Worm (Caenorhabditis elegans) whole organism, L4 larva: Measurements from ENCODE around the gene Y39A1A.20.

Source experiments
- D1046.2 ChIP-seq: fragments of 200-800 bp; sonication (Bioruptor generic); IDR thresholded peaks from 2 replicates; pipeline ENCODE4 v1.3.6; 2022; ENCODE audit warnings: missing genetic modification characterization, missing compliant biosample characterization
- F26F4.8 ChIP-seq: fragments of 200-800 bp; sonication (Bioruptor generic); conservative IDR thresholded peaks from 2 replicates; pipeline ENCODE4 v1.3.6; 2022; ENCODE audit warnings: missing genetic modification characterization, missing compliant biosample characterization
- R02D3.7 ChIP-seq: fragments of 150-350 bp; sonication (generic microtip); optimal IDR thresholded peaks from 3 replicates; lab custom pipeline; 2014; ENCODE audit warnings: missing biosample characterization, missing genetic modification characterization
- T26A8.4 ChIP-seq: fragments of 200-800 bp; sonication (Bioruptor generic); IDR thresholded peaks from 2 replicates; pipeline ENCODE4 v1.3.6; 2022; ENCODE audit warnings: missing genetic modification characterization, missing compliant biosample characterization
- Y48G9A.11 ChIP-seq: fragments of 200-800 bp; sonication (Bioruptor generic); IDR thresholded peaks from 2 replicates; pipeline ENCODE4 v1.3.6; 2022; ENCODE audit warnings: missing genetic modification reagents, missing genetic modification characterization, missing compliant biosample characterization
- Y75B8A.6 ChIP-seq: fragments of 200-800 bp; sonication (Bioruptor generic); IDR thresholded peaks from 2 replicates; pipeline ENCODE4 v1.3.6; 2022; ENCODE audit warnings: missing genetic modification reagents, missing genetic modification characterization, missing compliant biosample characterization
- ZK337.2 ChIP-seq: fragments of 200-800 bp; sonication (Bioruptor generic); IDR thresholded peaks from 2 replicates; pipeline ENCODE4 v1.3.6; 2022; ENCODE audit warnings: missing genetic modification reagents, missing genetic modification characterization, missing compliant biosample characterization
- arid-1 ChIP-seq: fragments of 200-800 bp; sonication (Bioruptor generic); conservative IDR thresholded peaks from 2 replicates; pipeline ENCODE4 v1.3.6; 2022; ENCODE audit warnings: missing genetic modification reagents, missing genetic modification characterization, missing compliant biosample characterization
- ceh-62 ChIP-seq: sonication (generic microtip); optimal IDR thresholded peaks from 2 replicates; lab custom pipeline; 2017; ENCODE audit warnings: missing biosample characterization, missing genetic modification characterization
- cey-2 ChIP-seq: sonication (generic microtip); optimal IDR thresholded peaks from 3 replicates; lab custom pipeline; 2017; ENCODE audit warnings: missing genetic modification characterization, mild to moderate bottlenecking, missing compliant biosample characterization, antibody characterized with exemption, borderline replicate concordance; ENCODE audit not compliant: insufficient read depth
- daf-19 ChIP-seq: fragments of 200-800 bp; sonication (Bioruptor generic); conservative IDR thresholded peaks from 2 replicates; pipeline ENCODE4 v1.3.6; 2022; ENCODE audit warnings: missing genetic modification characterization, missing compliant biosample characterization
- dmd-6 ChIP-seq: fragments of 200-800 bp; sonication (Bioruptor generic); IDR thresholded peaks from 2 replicates; pipeline ENCODE4 v1.3.6; 2022; ENCODE audit warnings: missing genetic modification reagents, missing genetic modification characterization, missing compliant biosample characterization
- dmd-9 ChIP-seq: fragments of 200-800 bp; sonication (Bioruptor generic); IDR thresholded peaks from 2 replicates; pipeline ENCODE4 v1.3.6; 2022; ENCODE audit warnings: missing genetic modification reagents, missing genetic modification characterization, missing compliant biosample characterization
- dpl-1 ChIP-seq: fragments of 150-350 bp; optimal IDR thresholded peaks from 2 replicates; lab custom pipeline; 2014; ENCODE audit warnings: missing biosample characterization, missing genetic modification reagents, missing genetic modification characterization
- gei-8 ChIP-seq: fragments of 200-800 bp; sonication (Bioruptor generic); optimal IDR thresholded peaks from 2 replicates; lab custom pipeline; 2018; ENCODE audit warnings: mild to moderate bottlenecking, missing genetic modification characterization, missing compliant biosample characterization
- hif-1 ChIP-seq, 2 experiments: sonication (generic microtip); optimal IDR thresholded peaks; 2 replicates each; lab custom pipeline; 2016 to 2017; ENCODE audit warnings: missing compliant biosample characterization in 2 of 2, missing genetic modification characterization in 2 of 2, missing genetic modification reagents in 2 of 2, missing genotype in 2 of 2, mild to moderate bottlenecking in 1 of 2
- hlh-11 ChIP-seq: fragments of 200-800 bp; sonication (Bioruptor generic); optimal IDR thresholded peaks from 2 replicates; lab custom pipeline; 2018; ENCODE audit warnings: mild to moderate bottlenecking, missing genetic modification characterization, missing compliant biosample characterization
- jun-1 ChIP-seq: fragments of 150-350 bp; optimal IDR thresholded peaks from 2 replicates; lab custom pipeline; 2014; ENCODE audit warnings: missing biosample characterization, missing genetic modification reagents, missing genetic modification characterization
- lin-1 ChIP-seq: fragments of 200-800 bp; sonication (Bioruptor generic); IDR thresholded peaks from 2 replicates; pipeline ENCODE4 v1.3.6; 2022; ENCODE audit warnings: missing genetic modification reagents, missing genetic modification characterization, missing compliant biosample characterization
- lin-13 ChIP-seq: fragments of 150-350 bp; optimal IDR thresholded peaks from 2 replicates; lab custom pipeline; 2014; ENCODE audit warnings: missing biosample characterization, missing genetic modification reagents, missing genetic modification characterization
- lin-15B ChIP-seq: fragments of 150-350 bp; sonication (generic microtip); optimal IDR thresholded peaks from 3 replicates; lab custom pipeline; 2014; ENCODE audit warnings: missing biosample characterization, missing genetic modification characterization
- lsy-2 ChIP-seq, 2 experiments: fragments of 150-350 bp in 1 of 2; sonication (generic microtip) in 1 of 2; optimal IDR thresholded peaks; 2 replicates each; lab custom pipeline; 2014 to 2017; ENCODE audit warnings: missing biosample characterization in 2 of 2, missing genetic modification characterization in 2 of 2
- madf-9 ChIP-seq: fragments of 200-800 bp; sonication (Bioruptor generic); conservative IDR thresholded peaks from 2 replicates; pipeline ENCODE4 v1.3.6; 2022; ENCODE audit warnings: missing genetic modification reagents, missing genetic modification characterization, missing compliant biosample characterization
- mdt-29 ChIP-seq: fragments of 200-800 bp; sonication (Bioruptor generic); IDR thresholded peaks from 2 replicates; pipeline ENCODE4 v1.3.6; 2022; ENCODE audit warnings: missing genetic modification reagents, missing genetic modification characterization, missing compliant biosample characterization
- mep-1 ChIP-seq: fragments of 150-350 bp; sonication (generic microtip); optimal IDR thresholded peaks from 3 replicates; lab custom pipeline; 2014; ENCODE audit warnings: missing biosample characterization, missing genetic modification characterization
- mes-2 ChIP-seq: sonication (generic microtip); optimal IDR thresholded peaks from 2 replicates; lab custom pipeline; 2016; ENCODE audit warnings: missing genotype, mild to moderate bottlenecking, missing genetic modification characterization, missing compliant biosample characterization; ENCODE audit not compliant: poor library complexity, severe bottlenecking
- nhr-111 ChIP-seq: fragments of 200-800 bp; sonication (Bioruptor generic); optimal IDR thresholded peaks from 2 replicates; lab custom pipeline; 2018; ENCODE audit warnings: mild to moderate bottlenecking, missing genetic modification characterization, missing compliant biosample characterization
- nhr-237 ChIP-seq: sonication (generic microtip); optimal IDR thresholded peaks from 2 replicates; lab custom pipeline; 2017; ENCODE audit warnings: missing biosample characterization, missing genetic modification characterization
- nhr-42 ChIP-seq: fragments of 200-800 bp; sonication (Bioruptor generic); IDR thresholded peaks from 2 replicates; pipeline ENCODE4 v1.3.6; 2022; ENCODE audit warnings: missing genetic modification characterization, missing compliant biosample characterization
- nhr-48 ChIP-seq: sonication (generic microtip); optimal IDR thresholded peaks from 2 replicates; lab custom pipeline; 2016; ENCODE audit warnings: mild to moderate bottlenecking, missing genetic modification characterization, missing compliant biosample characterization
- nhr-76 ChIP-seq: fragments of 150-350 bp; optimal IDR thresholded peaks from 2 replicates; lab custom pipeline; 2014; ENCODE audit warnings: missing biosample characterization, missing genetic modification characterization
- nhr-77 ChIP-seq: fragments of 150-350 bp; optimal IDR thresholded peaks from 2 replicates; lab custom pipeline; 2014; ENCODE audit warnings: missing biosample characterization, missing genetic modification characterization
- pha-4 ChIP-seq, 2 experiments: fragments of 150-350 bp in 1 of 2; fragments of 200-800 bp in 1 of 2; sonication (Bioruptor generic) in 1 of 2; IDR thresholded peaks in 1 of 2; optimal IDR thresholded peaks in 1 of 2; 2 replicates each; pipeline versions ENCODE4 v1.3.6 to Lab custom; 2014 to 2022; ENCODE audit warnings: missing genetic modification characterization in 2 of 2, missing genetic modification reagents in 2 of 2, missing biosample characterization in 1 of 2, missing compliant biosample characterization in 1 of 2
- php-3 ChIP-seq: fragments of 200-800 bp; sonication (Bioruptor generic); IDR thresholded peaks from 2 replicates; pipeline ENCODE4 v1.3.6; 2022; ENCODE audit warnings: missing genetic modification reagents, missing genetic modification characterization, missing compliant biosample characterization
- pqm-1 ChIP-seq: sonication (generic microtip); optimal IDR thresholded peaks from 2 replicates; lab custom pipeline; 2017; ENCODE audit warnings: missing biosample characterization, missing genetic modification characterization
- rbr-2 ChIP-seq: sonication (generic microtip); optimal IDR thresholded peaks from 2 replicates; lab custom pipeline; 2016; ENCODE audit warnings: missing genotype, missing genetic modification characterization, missing compliant biosample characterization
- saeg-2 ChIP-seq: fragments of 200-800 bp; sonication (Bioruptor generic); IDR thresholded peaks from 2 replicates; pipeline ENCODE4 v1.3.6; 2022; ENCODE audit warnings: missing genetic modification reagents, missing genetic modification characterization, missing compliant biosample characterization
- set-16 ChIP-seq: fragments of 200-800 bp; sonication (Bioruptor generic); IDR thresholded peaks from 2 replicates; pipeline ENCODE4 v1.3.6; 2022; ENCODE audit warnings: missing genetic modification reagents, missing genetic modification characterization, missing compliant biosample characterization
- snpc-1.2 ChIP-seq: fragments of 200-800 bp; sonication (Bioruptor generic); IDR thresholded peaks from 2 replicates; pipeline ENCODE4 v1.3.6; 2022; ENCODE audit warnings: missing genetic modification reagents, missing genetic modification characterization, missing compliant biosample characterization
- spr-1 ChIP-seq: sonication (generic microtip); optimal IDR thresholded peaks from 2 replicates; lab custom pipeline; 2016; ENCODE audit warnings: mild to moderate bottlenecking, missing genetic modification characterization, missing compliant biosample characterization
- spr-3 ChIP-seq: fragments of 200-800 bp; sonication (Bioruptor generic); optimal IDR thresholded peaks from 2 replicates; lab custom pipeline; 2018; ENCODE audit warnings: mild to moderate bottlenecking, missing genetic modification characterization, missing compliant biosample characterization
- tra-1 ChIP-seq: fragments of 200-800 bp; sonication (Bioruptor generic); IDR thresholded peaks from 2 replicates; pipeline ENCODE4 v1.3.6; 2022; ENCODE audit warnings: missing genetic modification reagents, missing genetic modification characterization, missing compliant biosample characterization
- unc-62 ChIP-seq, 3 experiments: fragments of 150-350 bp in 1 of 3; sonication (generic microtip); optimal IDR thresholded peaks in 2 of 3; peaks in 1 of 3; 1 replicate in 1 of 3; 2 replicates in 2 of 3; lab custom pipeline; 2014 to 2017; ENCODE audit warnings: missing biosample characterization in 3 of 3, missing genetic modification characterization in 3 of 3, missing genetic modification reagents in 3 of 3, missing genotype in 1 of 3
- zfp-3 ChIP-seq: fragments of 200-800 bp; sonication (Bioruptor generic); conservative IDR thresholded peaks from 2 replicates; pipeline ENCODE4 v1.3.6; 2022; ENCODE audit warnings: missing genetic modification reagents, missing genetic modification characterization, missing compliant biosample characterization

Y39A1A.20 gene

DNA sequence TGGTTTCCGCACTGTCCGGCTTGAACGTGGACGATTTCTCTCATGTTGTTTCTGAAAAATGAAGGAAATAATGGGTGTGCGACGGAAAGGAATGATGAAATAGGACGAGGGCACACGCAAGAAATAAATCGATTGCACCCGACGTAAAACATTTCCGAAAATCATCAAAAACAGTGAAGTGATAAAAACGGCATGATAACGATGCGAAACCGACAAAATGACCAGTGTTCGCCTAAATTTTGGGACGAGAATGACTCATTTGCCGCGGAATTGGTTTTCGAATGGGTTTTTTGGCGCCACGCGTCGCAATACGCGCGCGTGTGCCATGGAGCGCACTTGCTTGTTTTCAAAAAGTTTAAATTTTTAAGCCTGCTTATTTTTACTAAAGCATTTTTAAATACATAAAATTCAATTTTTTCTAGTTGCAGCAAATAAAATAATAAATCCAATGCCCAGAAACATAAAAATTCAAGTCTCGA is 42.1 kb upstream of the Y39A1A.20 start, which contains the start of the genes tbb-1 and rib-2 (continued):
- TF ChIP-seq cey-2, result no peak
- peak; percentile 88 for TF ChIP-seq Y48G9A.11 (GFP tag; lab: Robert Waterston, UW)
- no peak; the same call in 1 of the 2 replicates for TF ChIP-seq set-16 (GFP tag; lab: Robert Waterston, UW)
- TF ChIP-seq nhr-42 (GFP tag; lab: Robert Waterston, UW), result 0 out of 2 replicates have a peak, but pooled peaks have one; percentile 53
- no peak for TF ChIP-seq R02D3.7 (tag; lab: Kevin White, UChicago)
- no peak for TF ChIP-seq nhr-76 (tag; lab: Kevin White, UChicago)
- TF ChIP-seq saeg-2 (GFP tag; lab: Robert Waterston, UW), result no peak
- TF ChIP-seq gei-8 (GFP tag; lab: Kevin White, UChicago), result no peak
- TF ChIP-seq nhr-48, result peak; percentile 75
- TF ChIP-seq pqm-1 (tag; lab: Kevin White, UChicago), result peak; percentile 86
- no peak for TF ChIP-seq ZK337.2 (GFP tag; lab: Robert Waterston, UW)
- peak in 1 of 2 experiments; percentile 20 for TF ChIP-seq unc-62 (GFP tag; optimal IDR thresholded peaks at IDR 0.05 in 1 of 2; lab: Kevin White, UChicago)
- TF ChIP-seq unc-62 (tag; optimal IDR thresholded peaks at IDR 0.05; lab: Kevin White, UChicago), result no peak
- TF ChIP-seq nhr-111 (GFP tag; lab: Kevin White, UChicago), result no peak
- peak; percentile 99 for TF ChIP-seq php-3 (GFP tag; lab: Robert Waterston, UW)
- TF ChIP-seq pha-4 (GFP tag; IDR thresholded peaks at IDR 0.05; lab: Robert Waterston, UW), result peak; percentile 76
- TF ChIP-seq pha-4 (tag; optimal IDR thresholded peaks at IDR 0.05; lab: Kevin White, UChicago), result no peak
- TF ChIP-seq lin-13 (GFP tag; lab: Kevin White, UChicago), result peak; percentile 93
- 0 out of 2 replicates have a peak, but pooled peaks have one; percentile 48 for TF ChIP-seq snpc-1.2 (GFP tag; lab: Robert Waterston, UW)
- TF ChIP-seq T26A8.4 (GFP tag; lab: Robert Waterston, UW), result peak; percentile 65
- 0 out of 2 replicates have a peak, but pooled peaks have one; percentile 45 for TF ChIP-seq D1046.2 (GFP tag; lab: Robert Waterston, UW)
- peak; percentile 92 for TF ChIP-seq nhr-77
- peak; percentile 91 for TF ChIP-seq dpl-1
- TF ChIP-seq ceh-62 (tag; lab: Kevin White, UChicago), result no peak
- peak; percentile 96 for TF ChIP-seq hlh-11
- TF ChIP-seq rbr-2 (tag; lab: Kevin White, UChicago), result peak; percentile 58
- peak; percentile 94 for TF ChIP-seq dmd-6 (GFP tag; lab: Robert Waterston, UW)
- TF ChIP-seq F26F4.8 (GFP tag; lab: Robert Waterston, UW), result no peak
- no peak for TF ChIP-seq nhr-237
- TF ChIP-seq hif-1 (tag; optimal IDR thresholded peaks at IDR 0.05; lab: Kevin White, UChicago), result peak in 1 of 2 experiments; percentile 71
- TF ChIP-seq Y75B8A.6 (GFP tag; lab: Robert Waterston, UW), result no peak
- no peak for TF ChIP-seq daf-19 (GFP tag; lab: Robert Waterston, UW)
- TF ChIP-seq zfp-3 (GFP tag; lab: Robert Waterston, UW), result peak; percentile 69
- 0 out of 2 replicates have a peak, but pooled peaks have one; percentile 32 for TF ChIP-seq dmd-9
- TF ChIP-seq mep-1 (tag; lab: Kevin White, UChicago), result peak; percentile 86
- peak; percentile 77 for TF ChIP-seq arid-1 (GFP tag; lab: Robert Waterston, UW)
- peak in 1 of 2 experiments; percentile 87 for TF ChIP-seq lsy-2 (tag; optimal IDR thresholded peaks at IDR 0.05; lab: Kevin White, UChicago)
- peak; percentile 24 for TF ChIP-seq lin-15B
- peak; percentile 39 for TF ChIP-seq jun-1 (tag; lab: Kevin White, UChicago)
- TF ChIP-seq spr-3 (GFP tag; lab: Kevin White, UChicago), result no peak
- TF ChIP-seq mes-2 (tag; lab: Kevin White, UChicago), result peak; percentile 82
- TF ChIP-seq spr-1 (tag; lab: Kevin White, UChicago), result peak; percentile 18
- peak; percentile 83; the same call in 1 of the 2 replicates for TF ChIP-seq madf-9 (GFP tag; lab: Robert Waterston, UW)
- TF ChIP-seq mdt-29 (GFP tag; lab: Robert Waterston, UW), result 0 out of 2 replicates have a peak, but pooled peaks have one; percentile 39
- peak; percentile 85 for TF ChIP-seq tra-1 (GFP tag; lab: Robert Waterston, UW)
- peak; percentile 97 for TF ChIP-seq lin-1
- TF ChIP-seq, all 104 proteins: peak for 51
